Fruit fly (Drosophila melanogaster) ovary, adult (tissue): ENCODE results near the gene RpS3.

ENCODE experiments used
- CG17801 ChIP-seq: fragments of 200-800 bp; optimal IDR thresholded peaks from 2 replicates; lab custom pipeline; 2019; ENCODE audit warnings: missing biosample characterization, mild to moderate bottlenecking, missing genetic modification characterization, moderate library complexity; ENCODE audit not compliant: partially characterized antibody

RpS3 gene

dm6 chr3R:23383723-23384122, 25.1 kb downstream of the RpS3 start:
- no peak for TF ChIP-seq CG17801

- peak; percentile 49 for TF ChIP-seq CG17801
Measured at dm6 chr3R:23384591-23385260, 26.1 kb downstream of the RpS3 start, which contains the start of gene CG4393. Gene CG4393 (minus strand): TSS chr3R:23384777.

dm6 chr3R:23386021-23386457, 27.4 kb downstream of the RpS3 start:
- peak; percentile 6 for TF ChIP-seq CG17801

dm6 chr3R:23386907-23387306, 28.3 kb downstream of the RpS3 start:
- TF ChIP-seq CG17801, result no peak

- TF ChIP-seq CG17801, result no peak
Measured at dm6 chr3R:23388798-23389197, 30.2 kb downstream of the RpS3 start, which contains the start of gene CG31515. Gene CG31515 (minus strand): TSS chr3R:23388898.

dm6 chr3R:23390769-23391309, 32.2 kb downstream of the RpS3 start:
- no peak for TF ChIP-seq CG17801

- no peak for TF ChIP-seq CG17801
Measured at dm6 chr3R:23392235-23392634, 33.6 kb downstream of the RpS3 start.

- no peak for TF ChIP-seq CG17801
Measured at dm6 chr3R:23393507-23393906, 34.9 kb downstream of the RpS3 start.

- TF ChIP-seq CG17801, result no peak
Measured at dm6 chr3R:23395720-23396119, 37.1 kb downstream of the RpS3 start.

- TF ChIP-seq CG17801, result no peak
Measured at dm6 chr3R:23396548-23397294, 38.1 kb downstream of the RpS3 start.

dm6 chr3R:23398979-23399378, 40.4 kb downstream of the RpS3 start:
- TF ChIP-seq CG17801, result no peak

- no peak for TF ChIP-seq CG17801
Measured at dm6 chr3R:23399679-23400078, 41.1 kb downstream of the RpS3 start.

dm6 chr3R:23401519-23401918, 42.9 kb downstream of the RpS3 start:
- TF ChIP-seq CG17801, result no peak

- no peak for TF ChIP-seq CG17801
Measured at dm6 chr3R:23402508-23402907, 43.9 kb downstream of the RpS3 start, which contains the start of gene Ir94d. Gene Ir94d (plus strand): TSS chr3R:23402808.

- TF ChIP-seq CG17801, result no peak
Measured at dm6 chr3R:23403628-23404027, 45.0 kb downstream of the RpS3 start, which contains the start of gene CG17380. Gene CG17380 (minus strand): TSS chr3R:23403728.

dm6 chr3R:23405209-23405608, 46.6 kb downstream of the RpS3 start, which contains the start of gene Ir94e:
Gene Ir94e (plus strand): TSS chr3R:23405509.
- TF ChIP-seq CG17801, result no peak

- no peak for TF ChIP-seq CG17801
Measured at dm6 chr3R:23407880-23408279, 49.3 kb downstream of the RpS3 start.
